Worm (Caenorhabditis elegans): ENCODE data around the gene F58A6.9.

The F58A6.9 gene

DNA sequence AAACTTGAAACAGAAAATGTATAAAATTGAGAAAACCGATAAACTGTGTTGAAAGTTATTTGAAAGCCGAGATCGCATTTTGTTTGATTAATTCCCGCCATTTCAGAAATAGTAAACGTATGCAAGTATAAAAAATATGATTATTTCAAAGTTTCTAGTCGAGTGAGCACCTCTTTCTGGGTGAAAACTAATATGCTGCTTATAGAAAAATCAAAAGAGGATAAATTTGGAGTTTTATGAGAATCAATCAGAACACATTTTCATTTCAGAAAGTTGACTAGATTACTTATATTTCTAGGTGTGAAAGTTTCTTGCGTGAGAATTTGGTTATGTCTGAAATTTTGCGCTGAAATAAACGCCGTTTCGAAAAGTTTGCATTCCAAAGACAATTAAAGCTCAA lies 1.1 kb downstream of the F58A6.9 start, which contains the start of gene srb-13:
Gene srb-13 (minus strand): TSS at position 101 of the 400 bp plus-strand sequence.
- TF ChIP-seq flh-1 (GFP tag; optimal IDR thresholded peaks at IDR 0.05), result no peak
- no peak for TF ChIP-seq unc-62 (GFP tag; optimal IDR thresholded peaks at IDR 0.05)
- no peak for TF ChIP-seq unc-120 (tag; optimal IDR thresholded peaks at IDR 0.05; ENCODE audit: poor library complexity, severe bottlenecking)
- no peak for TF ChIP-seq snpc-4 (tag; optimal IDR thresholded peaks at IDR 0.05)
- no peak for TF ChIP-seq mls-2 (tag; optimal IDR thresholded peaks at IDR 0.05)
- TF ChIP-seq sptf-1 (tag; optimal IDR thresholded peaks at IDR 0.05), result no peak
- TF ChIP-seq nhr-2 (tag; optimal IDR thresholded peaks at IDR 0.05), result no peak
- no peak for TF ChIP-seq nhr-12 (tag; optimal IDR thresholded peaks at IDR 0.05)

- TF ChIP-seq ceh-43 (GFP tag; optimal IDR thresholded peaks at IDR 0.05), result no peak
- no peak for TF ChIP-seq mls-2 (tag; optimal IDR thresholded peaks at IDR 0.05)
- no peak for TF ChIP-seq bed-3 (GFP tag; optimal IDR thresholded peaks at IDR 0.05)
- TF ChIP-seq sptf-1 (tag; optimal IDR thresholded peaks at IDR 0.05), result no peak
- no peak for TF ChIP-seq lin-32 (GFP tag; optimal IDR thresholded peaks at IDR 0.05)
- no peak for TF ChIP-seq lsy-2 (tag; optimal IDR thresholded peaks at IDR 0.05)
- TF ChIP-seq M03D4.4 (tag; optimal IDR thresholded peaks at IDR 0.05), result no peak
- no peak for TF ChIP-seq tbx-8 (GFP tag; optimal IDR thresholded peaks at IDR 0.05)
- no peak for TF ChIP-seq cnd-1 (tag; optimal IDR thresholded peaks at IDR 0.05)
Measured at ce11 chrII:5156983-5157382, 1.7 kb downstream of the F58A6.9 start, which contains the start of gene msp-45. Gene msp-45, minus strand, starts transcription at chrII:5157083.

DNA sequence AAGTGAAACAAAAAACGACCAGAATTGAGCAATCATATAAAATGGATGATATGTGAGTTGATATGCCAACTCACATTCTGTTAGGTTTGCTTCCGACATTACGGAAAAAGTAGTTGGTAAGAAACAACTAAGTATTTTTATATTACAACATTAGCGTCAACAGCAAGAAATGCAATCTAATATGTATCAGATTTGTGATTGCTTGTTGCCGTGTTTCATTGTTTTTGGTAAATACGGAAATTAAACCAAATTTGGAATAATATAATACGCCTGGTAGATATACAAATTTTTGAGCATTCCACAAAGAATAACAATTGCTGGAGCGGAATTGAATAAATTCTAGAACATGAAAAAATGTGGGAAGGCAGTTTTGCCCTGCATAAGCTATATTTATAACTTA lies 4.1 kb downstream of the F58A6.9 start, which contains the start of gene srb-12:
Gene srb-12 (minus strand): TSS at position 101 of the 400 bp plus-strand sequence.
- TF ChIP-seq pha-4 (tag; optimal IDR thresholded peaks at IDR 0.05) (no peak), unc-120 (tag; optimal IDR thresholded peaks at IDR 0.05; ENCODE audit: poor library complexity, severe bottlenecking) (no peak), ceh-43 (GFP tag; optimal IDR thresholded peaks at IDR 0.05) (no peak), nhr-28 (tag; optimal IDR thresholded peaks at IDR 0.05) (no peak), sem-2 (GFP tag; optimal IDR thresholded peaks at IDR 0.05) (no peak), elt-3 (tag; optimal IDR thresholded peaks at IDR 0.05) (no peak), M03D4.4 (tag; optimal IDR thresholded peaks at IDR 0.05) (no peak), ceh-39 (tag; optimal IDR thresholded peaks at IDR 0.05) (no peak)

ce11 chrII:5150829-5151228 lies 7.8 kb downstream of the F58A6.9 start, which contains the start of gene srb-16:
Gene srb-16, minus strand, starts transcription at chrII:5150929.
- TF ChIP-seq ceh-43 (GFP tag; optimal IDR thresholded peaks at IDR 0.05) (no peak), elt-1 (tag; optimal IDR thresholded peaks at IDR 0.05; ENCODE audit: borderline replicate concordance, insufficient read depth) (no peak), nhr-76 (tag; optimal IDR thresholded peaks at IDR 0.05) (no peak), nhr-2 (tag; optimal IDR thresholded peaks at IDR 0.05) (no peak), unc-39 (tag; optimal IDR thresholded peaks at IDR 0.05) (no peak), mep-1 (tag; optimal IDR thresholded peaks at IDR 0.05) (no peak), nhr-12 (tag; optimal IDR thresholded peaks at IDR 0.05) (no peak), pha-4 (tag; optimal IDR thresholded peaks at IDR 0.05) (no peak), lin-32 (GFP tag; optimal IDR thresholded peaks at IDR 0.05) (no peak), ces-1 (GFP tag; optimal IDR thresholded peaks at IDR 0.05) (no peak), unc-120 (tag; optimal IDR thresholded peaks at IDR 0.05; ENCODE audit: poor library complexity, severe bottlenecking) (no peak), nhr-28 (tag; optimal IDR thresholded peaks at IDR 0.05) (no peak), flh-1 (GFP tag; optimal IDR thresholded peaks at IDR 0.05) (no peak), elt-3 (tag; optimal IDR thresholded peaks at IDR 0.05) (no peak)

DNA sequence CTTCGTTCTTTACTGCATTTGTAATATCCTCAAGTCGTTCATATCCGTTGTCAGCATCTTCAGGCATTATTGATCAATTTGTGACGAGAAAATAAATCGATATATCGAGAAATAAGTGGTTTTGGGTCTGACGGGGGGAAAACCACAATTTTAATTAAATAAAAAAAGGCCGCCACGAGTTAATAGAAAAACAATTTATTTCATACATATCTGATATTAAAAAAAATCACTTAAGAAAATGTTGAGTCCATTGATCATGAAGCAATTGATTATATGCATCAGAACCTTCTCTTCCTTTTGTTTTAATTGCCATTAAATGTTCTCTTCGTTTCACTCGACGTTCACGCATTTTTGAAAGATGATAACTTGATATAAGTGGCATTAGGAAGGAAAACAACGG lies 10.3 kb downstream of the F58A6.9 start, which contains the start of gene F58A6.5:
Gene F58A6.5 (minus strand): TSS at position 101 of the 400 bp plus-strand sequence.
- TF ChIP-seq nhr-12 (tag; optimal IDR thresholded peaks at IDR 0.05), result no peak
- TF ChIP-seq lsy-2 (tag; optimal IDR thresholded peaks at IDR 0.05), result no peak
- TF ChIP-seq ces-1 (GFP tag; optimal IDR thresholded peaks at IDR 0.05), result no peak
- TF ChIP-seq zip-8 (tag; optimal IDR thresholded peaks at IDR 0.05), result no peak
- TF ChIP-seq M03D4.4 (tag; optimal IDR thresholded peaks at IDR 0.05), result no peak
- TF ChIP-seq pha-4 (tag; optimal IDR thresholded peaks at IDR 0.05), result no peak
- no peak for TF ChIP-seq sptf-1 (tag; optimal IDR thresholded peaks at IDR 0.05)
- TF ChIP-seq nhr-28 (tag; optimal IDR thresholded peaks at IDR 0.05), result no peak

- no peak for TF ChIP-seq mep-1 (tag; optimal IDR thresholded peaks at IDR 0.05)
- TF ChIP-seq unc-120 (tag; optimal IDR thresholded peaks at IDR 0.05; ENCODE audit: poor library complexity, severe bottlenecking), result no peak
- no peak for TF ChIP-seq lin-13 (tag; optimal IDR thresholded peaks at IDR 0.05)
- no peak for TF ChIP-seq unc-39 (tag; optimal IDR thresholded peaks at IDR 0.05)
- no peak for TF ChIP-seq snpc-4 (tag; optimal IDR thresholded peaks at IDR 0.05)
- TF ChIP-seq mab-5 (tag; optimal IDR thresholded peaks at IDR 0.05), result no peak
- TF ChIP-seq unc-62 (GFP tag; optimal IDR thresholded peaks at IDR 0.05), result no peak
- no peak for TF ChIP-seq ceh-83 (GFP tag; optimal IDR thresholded peaks at IDR 0.05)
- TF ChIP-seq pha-4 (tag; optimal IDR thresholded peaks at IDR 0.05), result no peak
- TF ChIP-seq bed-3 (GFP tag; optimal IDR thresholded peaks at IDR 0.05), result no peak
- no peak for TF ChIP-seq sem-2 (GFP tag; optimal IDR thresholded peaks at IDR 0.05)
- no peak for TF ChIP-seq hlh-1 (tag; optimal IDR thresholded peaks at IDR 0.05)
- TF ChIP-seq mls-2 (tag; optimal IDR thresholded peaks at IDR 0.05), result no peak
- no peak for TF ChIP-seq nhr-28 (tag; optimal IDR thresholded peaks at IDR 0.05)
- TF ChIP-seq sptf-1 (tag; optimal IDR thresholded peaks at IDR 0.05), result no peak
- no peak for TF ChIP-seq flh-1 (GFP tag; optimal IDR thresholded peaks at IDR 0.05)
- no peak for TF ChIP-seq ceh-39 (tag; optimal IDR thresholded peaks at IDR 0.05)
- no peak for TF ChIP-seq lsy-2 (tag; optimal IDR thresholded peaks at IDR 0.05)
- no peak for TF ChIP-seq blmp-1 (tag; optimal IDR thresholded peaks at IDR 0.05)
- no peak for TF ChIP-seq cnd-1 (tag; optimal IDR thresholded peaks at IDR 0.05)
Measured at ce11 chrII:5142619-5143018, 16.1 kb downstream of the F58A6.9 start, which contains the start of gene F58A6.1. Gene F58A6.1, plus strand, starts transcription at chrII:5142919.
